Worm (Caenorhabditis elegans): ENCODE results near the gene T22G5.3.

The T22G5.3 gene

DNA sequence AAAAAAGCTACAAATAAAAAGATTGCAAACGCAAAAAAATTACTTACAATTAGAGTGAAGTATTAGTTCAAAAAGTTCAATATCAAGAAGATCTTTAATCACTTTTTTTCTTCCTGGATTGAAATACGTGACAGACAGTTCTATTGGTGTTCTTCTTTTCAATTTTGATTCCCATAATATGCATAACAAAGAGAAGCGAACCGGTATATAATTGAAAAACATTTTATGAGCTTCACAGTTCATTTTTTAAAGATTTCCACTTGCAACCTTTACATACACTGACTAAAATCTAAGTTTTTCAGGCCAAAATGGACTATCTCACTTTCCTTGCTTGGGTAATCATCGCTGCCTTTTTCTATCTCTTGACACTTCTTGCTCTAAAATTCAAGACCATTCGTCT lies 4.2 kb upstream of the T22G5.3 start, which contains the start of gene T22G5.1:
T22G5.1 (plus strand) TSS at position 301 of the 400 bp plus-strand sequence.
- no peak for TF ChIP-seq nfya-1 (tag; optimal IDR thresholded peaks at IDR 0.05; ENCODE audit: borderline replicate concordance, insufficient read depth)
- no peak for TF ChIP-seq Y67H2A.10 (GFP tag; conservative IDR thresholded peaks at IDR 0.05)
- no peak for TF ChIP-seq aptf-2 (GFP tag; conservative IDR thresholded peaks at IDR 0.05)
- no peak for TF ChIP-seq B0261.1 (tag; optimal IDR thresholded peaks at IDR 0.05)
- no peak for TF ChIP-seq Y95B8A.8 (GFP tag; IDR thresholded peaks at IDR 0.05)
- no peak for TF ChIP-seq dpff-1 (tag; optimal IDR thresholded peaks at IDR 0.05)
- TF ChIP-seq ceh-79 (tag; optimal IDR thresholded peaks at IDR 0.05) = no peak
- no peak for TF ChIP-seq ccch-3 (GFP tag; optimal IDR thresholded peaks at IDR 0.05)
- TF ChIP-seq attf-5 (GFP tag; optimal IDR thresholded peaks at IDR 0.05) = no peak

DNA sequence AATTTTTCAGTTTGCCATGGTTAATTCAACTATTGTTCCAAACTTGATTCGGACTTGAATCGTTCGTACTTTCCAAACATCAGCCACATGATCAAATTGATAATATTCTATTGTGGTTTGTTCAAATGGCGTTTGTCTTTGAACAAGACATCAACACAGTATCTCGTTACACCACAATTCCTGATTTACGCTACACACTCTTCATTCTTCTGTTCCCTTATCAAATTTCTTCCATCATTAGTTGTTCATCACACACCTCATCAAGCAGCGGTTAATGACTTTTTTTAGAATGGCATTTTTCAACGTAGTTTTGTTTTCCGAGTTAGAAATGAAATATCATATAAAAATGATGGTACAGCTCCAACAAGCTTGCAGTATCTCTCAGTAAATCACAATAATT lies 2.5 kb upstream of the T22G5.3 start:
- TF ChIP-seq mcd-1 (GFP tag; IDR thresholded peaks at IDR 0.05) (no peak), nhr-80 (tag; optimal IDR thresholded peaks at IDR 0.05) (peak; percentile 85)

DNA sequence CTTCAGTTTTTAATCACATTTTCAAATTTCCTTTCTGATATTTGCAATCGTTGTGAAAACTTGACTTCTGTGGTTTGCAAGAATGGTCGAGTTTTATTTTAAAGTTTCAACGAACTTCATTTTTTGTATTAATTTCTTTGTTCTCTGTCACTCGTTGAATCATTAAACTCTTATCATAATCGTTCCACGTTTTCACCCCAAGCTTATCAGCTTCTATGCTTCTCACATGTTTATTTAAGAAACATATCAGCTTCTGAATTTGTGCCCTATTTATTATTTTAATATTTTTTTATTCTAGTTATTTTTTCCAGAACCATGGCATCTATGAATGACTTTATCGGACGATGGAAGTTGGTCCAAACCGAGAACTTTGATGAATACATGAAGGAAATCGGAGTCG lies 1.5 kb upstream of the T22G5.3 start, which contains the start of gene lbp-7:
lbp-7 (plus strand) TSS at position 312 of the 400 bp plus-strand sequence.
- TF ChIP-seq nhr-90 (tag; optimal IDR thresholded peaks at IDR 0.05) (no peak), nhr-179 (tag; optimal IDR thresholded peaks at IDR 0.05) (no peak), lir-1 (GFP tag; conservative IDR thresholded peaks at IDR 0.05) (no peak), pbrm-1 (GFP tag; IDR thresholded peaks at IDR 0.05) (no peak), nhr-80 (tag; optimal IDR thresholded peaks at IDR 0.05) (peak; percentile 61), madf-8 (GFP tag; conservative IDR thresholded peaks at IDR 0.05) (no peak), lin-54 (GFP tag; optimal IDR thresholded peaks at IDR 0.05) (no peak)

DNA sequence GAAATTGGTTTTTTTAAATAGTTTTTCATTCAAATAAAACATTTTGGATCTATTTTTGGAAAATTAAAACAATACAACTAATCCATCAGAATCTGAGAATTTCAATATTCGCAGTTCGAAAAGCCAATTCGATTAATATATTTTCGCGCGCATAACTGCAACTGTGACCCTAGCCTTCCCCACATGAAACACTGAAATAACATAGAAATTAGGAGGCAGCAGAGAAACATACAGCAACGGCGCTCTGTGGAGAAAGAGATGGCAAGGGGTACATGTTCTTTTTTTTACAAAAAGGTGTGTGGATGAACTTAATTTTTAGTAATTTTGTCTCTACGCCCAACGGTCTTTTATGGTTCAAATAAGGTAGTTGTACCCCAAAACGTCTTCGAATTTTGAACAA lies 544 bp upstream of the T22G5.3 start:
- TF ChIP-seq mcd-1 (GFP tag; IDR thresholded peaks at IDR 0.05) (0 out of 2 replicates have a peak, but pooled peaks have one; percentile 8), tlf-1 (GFP tag; optimal IDR thresholded peaks at IDR 0.05) (no peak), hmg-1.2 (GFP tag; IDR thresholded peaks at IDR 0.05) (peak; percentile 71; the same call in 1 of the 2 replicates)

DNA sequence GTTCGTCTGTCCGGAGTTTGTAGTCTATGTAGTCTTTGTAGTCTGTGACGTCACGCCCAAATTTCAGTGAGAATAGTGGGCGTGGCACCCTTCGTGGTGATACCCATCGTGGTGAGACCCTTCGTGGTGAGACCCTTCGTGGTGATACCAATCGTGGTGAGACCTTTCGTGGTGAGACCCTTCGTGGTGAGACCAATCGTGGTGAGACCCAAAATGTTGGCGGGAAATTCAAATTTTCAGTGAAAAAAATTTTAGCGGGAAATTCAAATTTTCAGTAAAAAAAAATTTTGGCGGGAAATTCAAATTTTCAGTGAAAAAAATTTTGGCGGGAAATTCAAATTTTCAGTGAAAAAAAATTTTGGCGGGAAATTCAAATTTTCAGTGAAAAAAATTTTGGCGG lies 1.5 kb downstream of the T22G5.3 start:
- TF ChIP-seq F33H1.4 (GFP tag; IDR thresholded peaks at IDR 0.05) (peak; percentile 73), D2030.7 (GFP tag; IDR thresholded peaks at IDR 0.05) (peak; percentile 24; the same call in 1 of the 2 replicates)

DNA sequence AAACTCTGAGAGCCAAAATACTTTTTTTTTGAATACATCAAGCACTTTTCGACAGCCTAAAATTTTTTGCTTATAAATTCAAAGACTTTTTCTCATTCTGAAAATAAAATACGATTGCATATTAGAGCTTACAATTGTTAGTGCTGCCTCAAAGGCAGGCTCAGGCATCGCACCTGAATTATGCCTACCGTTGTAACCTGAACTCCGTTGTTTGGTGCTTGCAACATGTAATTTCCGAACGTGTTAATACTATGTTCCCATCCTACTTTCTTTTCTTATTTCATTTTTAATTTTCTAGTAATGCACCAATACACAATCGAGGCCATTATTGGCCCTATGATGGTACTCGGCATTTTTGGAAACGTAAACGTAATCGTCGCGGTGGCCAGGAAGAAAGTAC lies 6.7 kb downstream of the T22G5.3 start, which contains the start of gene srsx-19:
srsx-19 (plus strand) TSS at position 301 of the 400 bp plus-strand sequence.
- TF ChIP-seq F37B4.10 (GFP tag; IDR thresholded peaks at IDR 0.05) = no peak
- TF ChIP-seq rpc-1 (optimal IDR thresholded peaks at IDR 0.05) = no peak
- no peak for TF ChIP-seq rpc-1 (tag; optimal IDR thresholded peaks at IDR 0.05)
- no peak for TF ChIP-seq ceh-40 (GFP tag; IDR thresholded peaks at IDR 0.05)
- no peak for TF ChIP-seq nhr-27 (tag; optimal IDR thresholded peaks at IDR 0.05)
- TF ChIP-seq aptf-2 (GFP tag; conservative IDR thresholded peaks at IDR 0.05) = no peak
- no peak for TF ChIP-seq madf-8 (GFP tag; conservative IDR thresholded peaks at IDR 0.05)
- TF ChIP-seq T07F8.4 (tag; optimal IDR thresholded peaks at IDR 0.05) = no peak
- no peak for TF ChIP-seq C06A6.2 (GFP tag; conservative IDR thresholded peaks at IDR 0.05)
- no peak for TF ChIP-seq tbp1 (GFP tag; optimal IDR thresholded peaks at IDR 0.05)
- TF ChIP-seq ceh-100 (GFP tag; IDR thresholded peaks at IDR 0.05) = no peak
- no peak for TF ChIP-seq let-607 (tag; optimal IDR thresholded peaks at IDR 0.05)
- TF ChIP-seq F49E8.2 (tag; optimal IDR thresholded peaks at IDR 0.05; ENCODE audit: insufficient read depth) = no peak

All from whole organism, young adult.